Worm (Caenorhabditis elegans) whole organism, early embryonic: ENCODE measurements around the gene math-20.
"Not testable (repeated sequence)": the region's sequence is repeated elsewhere in the genome, so short reads cannot be mapped to it uniquely, and the experiment has no call there.

Source experiments
- B0310.2 ChIP-seq: sonication (generic microtip); optimal IDR thresholded peaks from 2 replicates; lab custom pipeline; 2016; ENCODE audit warnings: mild to moderate bottlenecking, missing genetic modification characterization, missing compliant biosample characterization
- F13C5.2 ChIP-seq: sonication (generic microtip); optimal IDR thresholded peaks from 2 replicates; lab custom pipeline; 2017; ENCODE audit warnings: mild to moderate bottlenecking, missing genetic modification characterization, inconsistent platforms, missing compliant biosample characterization
- aly-1 ChIP-seq: sonication (generic microtip); optimal IDR thresholded peaks from 2 replicates; lab custom pipeline; 2016; ENCODE audit warnings: missing genetic modification characterization, missing compliant biosample characterization
- ama-1 ChIP-seq: fragments of 150-350 bp; optimal IDR thresholded peaks from 2 replicates; lab custom pipeline; 2014
- ceh-13 ChIP-seq: fragments of 200-800 bp; sonication (Bioruptor generic); optimal IDR thresholded peaks from 2 replicates; lab custom pipeline; 2018; ENCODE audit warnings: mild to moderate bottlenecking, missing genetic modification characterization, missing compliant biosample characterization
- ceh-36 ChIP-seq: sonication (generic microtip); optimal IDR thresholded peaks from 2 replicates; lab custom pipeline; 2016; ENCODE audit warnings: missing genetic modification characterization, inconsistent platforms, missing compliant biosample characterization
- ets-7 ChIP-seq: sonication (generic microtip); optimal IDR thresholded peaks from 2 replicates; lab custom pipeline; 2016; ENCODE audit warnings: missing genotype, missing genetic modification characterization, missing compliant biosample characterization
- flt-1 ChIP-seq: fragments of 200-800 bp; sonication (Bioruptor generic); IDR thresholded peaks from 2 replicates; pipeline ENCODE4 v1.3.6; 2022; ENCODE audit warnings: missing genetic modification characterization, missing compliant biosample characterization
- hmbx-1 ChIP-seq: sonication (generic microtip); optimal IDR thresholded peaks from 2 replicates; lab custom pipeline; 2016; ENCODE audit warnings: mild to moderate bottlenecking, missing genetic modification characterization, missing compliant biosample characterization
- hnd-1 ChIP-seq: sonication (generic microtip); optimal IDR thresholded peaks from 2 replicates; lab custom pipeline; 2016; ENCODE audit warnings: missing genetic modification characterization, missing compliant biosample characterization
- scrt-1 ChIP-seq: fragments of 200-800 bp; sonication (Bioruptor generic); IDR thresholded peaks from 2 replicates; pipeline ENCODE4 v1.3.6; 2022; ENCODE audit warnings: missing genetic modification characterization, missing compliant biosample characterization
- tbx-37 ChIP-seq: fragments of 200-800 bp; sonication (Bioruptor generic); conservative IDR thresholded peaks from 2 replicates; pipeline ENCODE4 v1.3.6; 2022; ENCODE audit warnings: missing genetic modification reagents, missing genetic modification characterization, missing compliant biosample characterization
- tra-4 ChIP-seq: sonication (generic microtip); optimal IDR thresholded peaks from 2 replicates; lab custom pipeline; 2017; ENCODE audit warnings: missing genetic modification characterization, missing compliant biosample characterization

DNA sequence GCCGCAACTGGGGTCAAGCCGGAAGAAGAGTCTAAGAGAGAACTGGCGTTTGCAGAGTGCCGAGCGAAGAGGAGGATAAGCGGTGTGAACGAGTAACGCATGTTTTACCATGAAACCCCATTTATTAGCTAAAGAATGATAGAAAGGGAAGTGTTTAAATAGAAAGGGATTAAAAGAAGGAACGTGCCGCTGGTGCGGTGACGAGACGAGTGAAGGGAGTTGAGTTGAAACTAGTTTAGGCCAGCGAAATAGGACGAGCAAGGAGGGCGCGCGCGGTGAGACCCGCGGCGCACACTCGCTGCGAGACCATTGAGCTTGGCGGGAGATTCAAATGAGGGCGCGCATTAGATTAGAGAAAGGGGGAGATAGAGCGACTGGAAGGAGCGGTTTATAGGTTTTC lies 50.2 kb downstream of the math-20 start, which contains the start of gene math-1:
- not testable (repeated sequence) for TF ChIP-seq ceh-36 (tag; lab: Kevin White, UChicago); scrt-1 (GFP tag; lab: Robert Waterston, UW); F13C5.2; B0310.2 (tag; lab: Kevin White, UChicago); aly-1 (tag; lab: Kevin White, UChicago); flt-1; ama-1 (lab: Kevin White, UChicago); ets-7 (tag; lab: Kevin White, UChicago); tra-4 (tag; lab: Kevin White, UChicago); hnd-1; ceh-13 (GFP tag; lab: Kevin White, UChicago); hmbx-1; tbx-37 (GFP tag; lab: Robert Waterston, UW)
